Fruit fly (Drosophila melanogaster) whole organism, prepupa: ENCODE results near the gene mRpL20.

ENCODE experiments used
- Blimp-1 ChIP-seq: fragments of 200-800 bp; sonication (Bioruptor generic); optimal IDR thresholded peaks from 3 replicates; lab custom pipeline; 2017; ENCODE audit warnings: missing biosample characterization, missing genetic modification characterization, mild to moderate bottlenecking, moderate library complexity, missing genetic modification reagents
- CG10631 ChIP-seq: fragments of 200-800 bp; sonication (Bioruptor generic); optimal IDR thresholded peaks from 2 replicates; lab custom pipeline; 2016; ENCODE audit warnings: missing biosample characterization, missing genetic modification characterization
- CG10669 ChIP-seq: fragments of 200-800 bp; sonication (Bioruptor generic); optimal IDR thresholded peaks from 3 replicates; lab custom pipeline; 2018; ENCODE audit warnings: missing biosample characterization, mild to moderate bottlenecking, missing genetic modification characterization, moderate library complexity
- CG11294 ChIP-seq: fragments of 200-800 bp; sonication (Bioruptor generic); IDR thresholded peaks from 2 replicates; pipeline ENCODE4 v1.3.6; 2022; ENCODE audit warnings: missing biosample characterization, missing genetic modification characterization
- CG11762 ChIP-seq: fragments of 200-800 bp; sonication (Bioruptor generic); optimal IDR thresholded peaks from 3 replicates; lab custom pipeline; 2016; ENCODE audit warnings: missing biosample characterization, missing genetic modification characterization; ENCODE audit not compliant: insufficient read depth
- CG11902 ChIP-seq: fragments of 200-800 bp; sonication (Bioruptor generic); optimal IDR thresholded peaks from 3 replicates; lab custom pipeline; 2016; ENCODE audit warnings: missing biosample characterization, missing genetic modification characterization
- CG15336 ChIP-seq: fragments of 200-800 bp; sonication (Bioruptor generic); IDR thresholded peaks from 2 replicates; pipeline ENCODE4 v1.3.6; 2022; ENCODE audit warnings: missing biosample characterization, missing genetic modification characterization
- CG1621 ChIP-seq: fragments of 200-800 bp; sonication (Bioruptor generic); optimal IDR thresholded peaks from 3 replicates; lab custom pipeline; 2018; ENCODE audit warnings: missing biosample characterization, mild to moderate bottlenecking, missing genetic modification characterization
- CG16779 ChIP-seq: fragments of 200-800 bp; sonication (Bioruptor generic); optimal IDR thresholded peaks from 3 replicates; lab custom pipeline; 2017; ENCODE audit warnings: missing biosample characterization, mild to moderate bottlenecking, missing genetic modification characterization
- CG3032 ChIP-seq: fragments of 200-800 bp; optimal IDR thresholded peaks from 2 replicates; lab custom pipeline; 2019; ENCODE audit warnings: missing biosample characterization, mild to moderate bottlenecking, missing genetic modification characterization, moderate library complexity
- CG31627 ChIP-seq: fragments of 200-800 bp; sonication (Bioruptor generic); optimal IDR thresholded peaks from 3 replicates; lab custom pipeline; 2016; ENCODE audit warnings: missing biosample characterization, missing genetic modification characterization
- CG34406 ChIP-seq: fragments of 200-800 bp; sonication (Bioruptor generic); optimal IDR thresholded peaks from 3 replicates; lab custom pipeline; 2016; ENCODE audit warnings: missing biosample characterization, missing genetic modification characterization
- CG3919 ChIP-seq: fragments of 200-800 bp; sonication (Bioruptor generic); optimal IDR thresholded peaks from 3 replicates; lab custom pipeline; 2016; ENCODE audit warnings: missing biosample characterization, missing genetic modification characterization
- CG4318 ChIP-seq: fragments of 200-800 bp; sonication (Bioruptor generic); optimal IDR thresholded peaks from 3 replicates; lab custom pipeline; 2017; ENCODE audit warnings: missing biosample characterization, mild to moderate bottlenecking, missing genetic modification characterization
- CG6276 ChIP-seq: fragments of 200-800 bp; sonication (Bioruptor generic); optimal IDR thresholded peaks from 2 replicates; lab custom pipeline; 2017; ENCODE audit warnings: missing biosample characterization, mild to moderate bottlenecking, missing genetic modification characterization
- CG6792 ChIP-seq: fragments of 200-800 bp; sonication (Bioruptor generic); optimal IDR thresholded peaks from 3 replicates; lab custom pipeline; 2016; ENCODE audit warnings: missing biosample characterization, missing genetic modification characterization
- CG6808 ChIP-seq: fragments of 200-800 bp; sonication (Bioruptor generic); optimal IDR thresholded peaks from 3 replicates; lab custom pipeline; 2017; ENCODE audit warnings: missing biosample characterization, missing genetic modification characterization, mild to moderate bottlenecking, moderate library complexity, missing genetic modification reagents
- CG7368 ChIP-seq: fragments of 200-800 bp; sonication (Bioruptor generic); optimal IDR thresholded peaks from 3 replicates; lab custom pipeline; 2016; ENCODE audit warnings: missing biosample characterization, missing genetic modification characterization
- CG8119 ChIP-seq: fragments of 200-800 bp; sonication (Bioruptor generic); IDR thresholded peaks from 3 replicates; pipeline ENCODE4 v1.3.6; 2022; ENCODE audit warnings: missing biosample characterization, missing genetic modification characterization
- CG8319 ChIP-seq: fragments of 200-800 bp; sonication (Bioruptor generic); optimal IDR thresholded peaks from 3 replicates; lab custom pipeline; 2016; ENCODE audit warnings: missing biosample characterization, missing genetic modification characterization
- CG8632 ChIP-seq: fragments of 200-800 bp; sonication (Bioruptor generic); optimal IDR thresholded peaks from 3 replicates; lab custom pipeline; 2016; ENCODE audit warnings: missing biosample characterization, missing genetic modification characterization
- CG9139 ChIP-seq: fragments of 200-800 bp; sonication (Bioruptor generic); optimal IDR thresholded peaks from 3 replicates; lab custom pipeline; 2017; ENCODE audit warnings: missing biosample characterization, mild to moderate bottlenecking, missing genetic modification characterization
- Eip75B ChIP-seq: fragments of 200-800 bp; sonication (Bioruptor generic); optimal IDR thresholded peaks from 3 replicates; lab custom pipeline; 2016; ENCODE audit warnings: missing biosample characterization, missing genetic modification characterization
- Eip93F ChIP-seq: fragments of 200-800 bp; sonication (Bioruptor generic); optimal IDR thresholded peaks from 2 replicates; lab custom pipeline; 2016; ENCODE audit warnings: missing biosample characterization, mild to moderate bottlenecking, missing genetic modification characterization
- Ets21C ChIP-seq: fragments of 200-800 bp; sonication (Bioruptor generic); optimal IDR thresholded peaks from 3 replicates; lab custom pipeline; 2016; ENCODE audit warnings: missing biosample characterization, missing genetic modification characterization
- Ets96B ChIP-seq: fragments of 200-800 bp; optimal IDR thresholded peaks from 2 replicates; lab custom pipeline; 2019; ENCODE audit warnings: missing biosample characterization, mild to moderate bottlenecking, missing genetic modification characterization, moderate library complexity
- Gug ChIP-seq: fragments of 200-800 bp; sonication (Bioruptor generic); IDR thresholded peaks from 2 replicates; pipeline ENCODE4 v1.3.6; 2022; ENCODE audit warnings: missing biosample characterization, missing genetic modification characterization
- Hr38 ChIP-seq: sonication (Bioruptor generic); optimal IDR thresholded peaks from 2 replicates; lab custom pipeline; 2016; ENCODE audit warnings: missing biosample characterization, missing genetic modification characterization
- Hr39 ChIP-seq: fragments of 200-800 bp; sonication (Bioruptor generic); optimal IDR thresholded peaks from 2 replicates; lab custom pipeline; 2016; ENCODE audit warnings: missing biosample characterization, missing genetic modification characterization
- Hr4 ChIP-seq: fragments of 200-800 bp; sonication (Bioruptor generic); optimal IDR thresholded peaks from 3 replicates; lab custom pipeline; 2016; ENCODE audit warnings: missing biosample characterization, missing genetic modification characterization
- Lpt ChIP-seq: fragments of 200-800 bp; sonication (Bioruptor generic); optimal IDR thresholded peaks from 3 replicates; lab custom pipeline; 2016; ENCODE audit warnings: missing biosample characterization, missing genetic modification characterization
- Met ChIP-seq: fragments of 200-800 bp; sonication (Bioruptor generic); optimal IDR thresholded peaks from 3 replicates; lab custom pipeline; 2016; ENCODE audit warnings: missing biosample characterization, missing genetic modification characterization
- OdsH ChIP-seq: fragments of 200-800 bp; sonication (Bioruptor generic); optimal IDR thresholded peaks from 3 replicates; lab custom pipeline; 2016; ENCODE audit warnings: missing biosample characterization, missing genetic modification characterization
- Smox ChIP-seq: fragments of 200-800 bp; sonication (Bioruptor generic); optimal IDR thresholded peaks from 3 replicates; lab custom pipeline; 2016; ENCODE audit warnings: missing biosample characterization, missing genetic modification characterization
- Sox102F ChIP-seq: fragments of 200-800 bp; sonication (Bioruptor generic); optimal IDR thresholded peaks from 2 replicates; lab custom pipeline; 2016; ENCODE audit warnings: missing biosample characterization, mild to moderate bottlenecking, missing genetic modification characterization
- Sox15 ChIP-seq: fragments of 200-800 bp; sonication (Bioruptor generic); optimal IDR thresholded peaks from 3 replicates; lab custom pipeline; 2016; ENCODE audit warnings: missing biosample characterization, missing genetic modification characterization
- achi ChIP-seq: fragments of 200-800 bp; sonication (Bioruptor generic); optimal IDR thresholded peaks from 3 replicates; lab custom pipeline; 2016; ENCODE audit warnings: missing biosample characterization, missing genetic modification characterization
- acj6 ChIP-seq: fragments of 200-800 bp; sonication (Bioruptor generic); optimal IDR thresholded peaks from 3 replicates; lab custom pipeline; 2016; ENCODE audit warnings: missing biosample characterization, missing genetic modification characterization
- cyc ChIP-seq: fragments of 200-800 bp; sonication (Bioruptor generic); optimal IDR thresholded peaks from 3 replicates; lab custom pipeline; 2016; ENCODE audit warnings: missing biosample characterization, missing genetic modification characterization
- dac ChIP-seq: fragments of 200-800 bp; sonication (Bioruptor generic); optimal IDR thresholded peaks from 2 replicates; lab custom pipeline; 2017; ENCODE audit warnings: missing biosample characterization, mild to moderate bottlenecking, missing genetic modification characterization
- dsx ChIP-seq: fragments of 200-800 bp; optimal IDR thresholded peaks from 3 replicates; lab custom pipeline; 2019; ENCODE audit warnings: missing biosample characterization, mild to moderate bottlenecking, missing genetic modification characterization, moderate library complexity; ENCODE audit not compliant: poor library complexity, severe bottlenecking
- eg ChIP-seq: fragments of 200-800 bp; sonication (Bioruptor generic); IDR thresholded peaks from 3 replicates; pipeline ENCODE4 v1.3.6; 2022; ENCODE audit warnings: missing biosample characterization, missing genetic modification characterization
- esn ChIP-seq: fragments of 200-800 bp; sonication (Bioruptor generic); optimal IDR thresholded peaks from 2 replicates; lab custom pipeline; 2016; ENCODE audit warnings: missing biosample characterization, mild to moderate bottlenecking, missing genetic modification characterization, moderate library complexity
- fd59A ChIP-seq: fragments of 200-800 bp; sonication (Bioruptor generic); optimal IDR thresholded peaks from 2 replicates; lab custom pipeline; 2017; ENCODE audit warnings: missing biosample characterization, mild to moderate bottlenecking, missing genetic modification characterization, missing genetic modification reagents
- fd85E ChIP-seq: fragments of 200-800 bp; sonication (Bioruptor generic); optimal IDR thresholded peaks from 3 replicates; lab custom pipeline; 2016; ENCODE audit warnings: missing biosample characterization, missing genetic modification characterization
- fkh ChIP-seq: fragments of 200-800 bp; sonication (Bioruptor generic); optimal IDR thresholded peaks from 3 replicates; lab custom pipeline; 2017; ENCODE audit warnings: missing biosample characterization, mild to moderate bottlenecking, missing genetic modification characterization, moderate library complexity
- lz ChIP-seq: fragments of 200-800 bp; sonication (Bioruptor generic); optimal IDR thresholded peaks from 3 replicates; lab custom pipeline; 2016; ENCODE audit warnings: missing biosample characterization, missing genetic modification characterization
- net ChIP-seq: fragments of 200-800 bp; sonication (Bioruptor generic); optimal IDR thresholded peaks from 3 replicates; lab custom pipeline; 2016; ENCODE audit warnings: missing biosample characterization, missing genetic modification characterization
- ss ChIP-seq, 2 experiments: fragments of 200-800 bp; sonication (Bioruptor generic); optimal IDR thresholded peaks; 2 replicates in 1 of 2; 3 replicates in 1 of 2; lab custom pipeline; 2017 to 2018; ENCODE audit warnings: mild to moderate bottlenecking in 2 of 2, missing biosample characterization in 2 of 2, missing genetic modification characterization in 2 of 2, moderate library complexity in 1 of 2
- svp ChIP-seq: fragments of 200-800 bp; sonication (Bioruptor generic); peaks from one replicate; lab custom pipeline; 2016; ENCODE audit warnings: missing biosample characterization, missing genetic modification characterization
- topi ChIP-seq: fragments of 200-800 bp; sonication (Bioruptor generic); optimal IDR thresholded peaks from 3 replicates; lab custom pipeline; 2016; ENCODE audit warnings: missing biosample characterization, missing genetic modification characterization

mRpL20 gene

dm6 chr3L:13017803-13018324 lies at the start of gene mRpL20, which contains the start of gene Icmt:
TSS of gene mRpL20 (minus strand) at chr3L:13017867.
TSS of gene Icmt (plus strand) at chr3L:13018266.
- TF ChIP-seq CG16779 (tag; lab: Kevin White, UChicago) (peak; percentile 88), fkh (GFP tag; lab: Kevin White, UChicago) (peak; percentile 78), CG3032 (tag; lab: Kevin White, UChicago) (peak; percentile 96), Smox (GFP tag; lab: Kevin White, UChicago) (peak; percentile 88), Ets21C (GFP tag; lab: Kevin White, UChicago) (peak; percentile 75), achi (peak; percentile 95), CG6792 (peak; percentile 94), Lpt (GFP tag; lab: Kevin White, UChicago) (peak; percentile 78), CG11762 (peak; percentile 80), Hr39 (GFP tag; lab: Kevin White, UChicago) (peak; percentile 81), dac (GFP tag; lab: Kevin White, UChicago) (peak; percentile 72), Sox102F (peak; percentile 87), fd85E (GFP tag; lab: Kevin White, UChicago) (peak; percentile 35), CG10669 (GFP tag; lab: Kevin White, UChicago) (peak; percentile 85), Hr4 (peak; percentile 90), CG8632 (peak; percentile 95), Sox15 (GFP tag; lab: Kevin White, UChicago) (peak; percentile 91), ss (GFP tag; optimal IDR thresholded peaks at IDR 0.05; lab: Kevin White, UChicago) (peak; percentile 85 to 91), CG31627 (GFP tag; lab: Kevin White, UChicago) (peak; percentile 86), cyc (GFP tag; lab: Kevin White, UChicago) (peak; percentile 76), CG11902 (GFP tag; lab: Kevin White, UChicago) (peak; percentile 86), net (GFP tag; lab: Kevin White, UChicago) (peak; percentile 91), topi (GFP tag; lab: Kevin White, UChicago) (peak; percentile 82), CG6276 (GFP tag; lab: Kevin White, UChicago) (peak; percentile 81), Blimp-1 (GFP tag; lab: Kevin White, UChicago) (peak; percentile 69), CG34406 (GFP tag; lab: Kevin White, UChicago) (peak; percentile 96), Met (GFP tag; lab: Kevin White, UChicago) (peak; percentile 83), Ets96B (tag; lab: Kevin White, UChicago) (peak; percentile 96), svp (GFP tag; lab: Kevin White, UChicago) (peak; percentile 94), Hr38 (GFP tag; lab: Kevin White, UChicago) (no peak), CG11294 (peak; percentile 93), Gug (GFP tag; lab: Robert Waterston, UW) (peak; percentile 98), OdsH (GFP tag; lab: Kevin White, UChicago) (peak; percentile 96), CG1621 (peak; percentile 90), CG6808 (peak; percentile 77), Eip93F (peak; percentile 81), lz (peak; percentile 91), CG3919 (GFP tag; lab: Kevin White, UChicago) (peak; percentile 86), CG8319 (GFP tag; lab: Kevin White, UChicago) (peak; percentile 76), Eip75B (GFP tag; lab: Kevin White, UChicago) (peak; percentile 88), CG15336 (GFP tag; lab: Robert Waterston, UW) (peak; percentile 98), eg (GFP tag; lab: Robert Waterston, UW) (peak; percentile 98), acj6 (peak; percentile 94), esn (GFP tag; lab: Kevin White, UChicago) (peak; percentile 95), CG4318 (GFP tag; lab: Kevin White, UChicago) (peak; percentile 84), dsx (GFP tag; lab: Kevin White, UChicago) (peak; percentile 95), CG8119 (GFP tag; lab: Robert Waterston, UW) (peak; percentile 98), CG10631 (peak; percentile 97), CG9139 (GFP tag; lab: Kevin White, UChicago) (peak; percentile 73), CG7368 (peak; percentile 67), fd59A (peak; percentile 82)
